Fruit fly (Drosophila melanogaster) whole organism, prepupa: ENCODE results near the gene CG14795.

Experiments
- Blimp-1 ChIP-seq: fragments of 200-800 bp; sonication (Bioruptor generic); optimal IDR thresholded peaks from 3 replicates; lab custom pipeline; 2017; ENCODE audit warnings: missing biosample characterization, missing genetic modification characterization, mild to moderate bottlenecking, moderate library complexity, missing genetic modification reagents
- CG10631 ChIP-seq: fragments of 200-800 bp; sonication (Bioruptor generic); optimal IDR thresholded peaks from 2 replicates; lab custom pipeline; 2016; ENCODE audit warnings: missing biosample characterization, missing genetic modification characterization
- CG10669 ChIP-seq: fragments of 200-800 bp; sonication (Bioruptor generic); optimal IDR thresholded peaks from 3 replicates; lab custom pipeline; 2018; ENCODE audit warnings: missing biosample characterization, mild to moderate bottlenecking, missing genetic modification characterization, moderate library complexity
- CG11294 ChIP-seq: fragments of 200-800 bp; sonication (Bioruptor generic); IDR thresholded peaks from 2 replicates; pipeline ENCODE4 v1.3.6; 2022; ENCODE audit warnings: missing biosample characterization, missing genetic modification characterization
- CG11762 ChIP-seq: fragments of 200-800 bp; sonication (Bioruptor generic); optimal IDR thresholded peaks from 3 replicates; lab custom pipeline; 2016; ENCODE audit warnings: missing biosample characterization, missing genetic modification characterization; ENCODE audit not compliant: insufficient read depth
- CG11902 ChIP-seq: fragments of 200-800 bp; sonication (Bioruptor generic); optimal IDR thresholded peaks from 3 replicates; lab custom pipeline; 2016; ENCODE audit warnings: missing biosample characterization, missing genetic modification characterization
- CG15336 ChIP-seq: fragments of 200-800 bp; sonication (Bioruptor generic); IDR thresholded peaks from 2 replicates; pipeline ENCODE4 v1.3.6; 2022; ENCODE audit warnings: missing biosample characterization, missing genetic modification characterization
- CG16779 ChIP-seq: fragments of 200-800 bp; sonication (Bioruptor generic); optimal IDR thresholded peaks from 3 replicates; lab custom pipeline; 2017; ENCODE audit warnings: missing biosample characterization, mild to moderate bottlenecking, missing genetic modification characterization
- CG3032 ChIP-seq: fragments of 200-800 bp; optimal IDR thresholded peaks from 2 replicates; lab custom pipeline; 2019; ENCODE audit warnings: missing biosample characterization, mild to moderate bottlenecking, missing genetic modification characterization, moderate library complexity
- CG32006 ChIP-seq: fragments of 200-800 bp; sonication (Bioruptor generic); optimal IDR thresholded peaks from 3 replicates; lab custom pipeline; 2017; ENCODE audit warnings: missing biosample characterization, mild to moderate bottlenecking, missing genetic modification characterization
- CG34406 ChIP-seq: fragments of 200-800 bp; sonication (Bioruptor generic); optimal IDR thresholded peaks from 3 replicates; lab custom pipeline; 2016; ENCODE audit warnings: missing biosample characterization, missing genetic modification characterization
- CG4318 ChIP-seq: fragments of 200-800 bp; sonication (Bioruptor generic); optimal IDR thresholded peaks from 3 replicates; lab custom pipeline; 2017; ENCODE audit warnings: missing biosample characterization, mild to moderate bottlenecking, missing genetic modification characterization
- CG6163 ChIP-seq: fragments of 200-800 bp; sonication (Bioruptor generic); IDR thresholded peaks from 3 replicates; pipeline ENCODE4 v1.3.6; 2022; ENCODE audit warnings: missing biosample characterization, missing genetic modification characterization
- CG6276 ChIP-seq: fragments of 200-800 bp; sonication (Bioruptor generic); optimal IDR thresholded peaks from 2 replicates; lab custom pipeline; 2017; ENCODE audit warnings: missing biosample characterization, mild to moderate bottlenecking, missing genetic modification characterization
- CG6792 ChIP-seq: fragments of 200-800 bp; sonication (Bioruptor generic); optimal IDR thresholded peaks from 3 replicates; lab custom pipeline; 2016; ENCODE audit warnings: missing biosample characterization, missing genetic modification characterization
- CG6808 ChIP-seq: fragments of 200-800 bp; sonication (Bioruptor generic); optimal IDR thresholded peaks from 3 replicates; lab custom pipeline; 2017; ENCODE audit warnings: missing biosample characterization, missing genetic modification characterization, mild to moderate bottlenecking, moderate library complexity, missing genetic modification reagents
- CG6854 ChIP-seq: fragments of 200-800 bp; sonication (Bioruptor generic); optimal IDR thresholded peaks from 2 replicates; lab custom pipeline; 2017; ENCODE audit warnings: missing biosample characterization, mild to moderate bottlenecking, missing genetic modification characterization
- CG7368 ChIP-seq: fragments of 200-800 bp; sonication (Bioruptor generic); optimal IDR thresholded peaks from 3 replicates; lab custom pipeline; 2016; ENCODE audit warnings: missing biosample characterization, missing genetic modification characterization
- CG8119 ChIP-seq: fragments of 200-800 bp; sonication (Bioruptor generic); IDR thresholded peaks from 3 replicates; pipeline ENCODE4 v1.3.6; 2022; ENCODE audit warnings: missing biosample characterization, missing genetic modification characterization
- CG8319 ChIP-seq: fragments of 200-800 bp; sonication (Bioruptor generic); optimal IDR thresholded peaks from 3 replicates; lab custom pipeline; 2016; ENCODE audit warnings: missing biosample characterization, missing genetic modification characterization
- CG8632 ChIP-seq: fragments of 200-800 bp; sonication (Bioruptor generic); optimal IDR thresholded peaks from 3 replicates; lab custom pipeline; 2016; ENCODE audit warnings: missing biosample characterization, missing genetic modification characterization
- CG9139 ChIP-seq: fragments of 200-800 bp; sonication (Bioruptor generic); optimal IDR thresholded peaks from 3 replicates; lab custom pipeline; 2017; ENCODE audit warnings: missing biosample characterization, mild to moderate bottlenecking, missing genetic modification characterization
- Eip75B ChIP-seq: fragments of 200-800 bp; sonication (Bioruptor generic); optimal IDR thresholded peaks from 3 replicates; lab custom pipeline; 2016; ENCODE audit warnings: missing biosample characterization, missing genetic modification characterization
- Eip78C ChIP-seq: fragments of 200-800 bp; sonication (Bioruptor generic); peaks from one replicate; lab custom pipeline; 2016; ENCODE audit warnings: missing biosample characterization, missing genetic modification characterization
- Eip93F ChIP-seq: fragments of 200-800 bp; sonication (Bioruptor generic); optimal IDR thresholded peaks from 2 replicates; lab custom pipeline; 2016; ENCODE audit warnings: missing biosample characterization, mild to moderate bottlenecking, missing genetic modification characterization
- Ets21C ChIP-seq: fragments of 200-800 bp; sonication (Bioruptor generic); optimal IDR thresholded peaks from 3 replicates; lab custom pipeline; 2016; ENCODE audit warnings: missing biosample characterization, missing genetic modification characterization
- Ets96B ChIP-seq: fragments of 200-800 bp; optimal IDR thresholded peaks from 2 replicates; lab custom pipeline; 2019; ENCODE audit warnings: missing biosample characterization, mild to moderate bottlenecking, missing genetic modification characterization, moderate library complexity
- Gug ChIP-seq: fragments of 200-800 bp; sonication (Bioruptor generic); IDR thresholded peaks from 2 replicates; pipeline ENCODE4 v1.3.6; 2022; ENCODE audit warnings: missing biosample characterization, missing genetic modification characterization
- Hr38 ChIP-seq: sonication (Bioruptor generic); optimal IDR thresholded peaks from 2 replicates; lab custom pipeline; 2016; ENCODE audit warnings: missing biosample characterization, missing genetic modification characterization
- Hr39 ChIP-seq: fragments of 200-800 bp; sonication (Bioruptor generic); optimal IDR thresholded peaks from 2 replicates; lab custom pipeline; 2016; ENCODE audit warnings: missing biosample characterization, missing genetic modification characterization
- Hr4 ChIP-seq: fragments of 200-800 bp; sonication (Bioruptor generic); optimal IDR thresholded peaks from 3 replicates; lab custom pipeline; 2016; ENCODE audit warnings: missing biosample characterization, missing genetic modification characterization
- Met ChIP-seq: fragments of 200-800 bp; sonication (Bioruptor generic); optimal IDR thresholded peaks from 3 replicates; lab custom pipeline; 2016; ENCODE audit warnings: missing biosample characterization, missing genetic modification characterization
- OdsH ChIP-seq: fragments of 200-800 bp; sonication (Bioruptor generic); optimal IDR thresholded peaks from 3 replicates; lab custom pipeline; 2016; ENCODE audit warnings: missing biosample characterization, missing genetic modification characterization
- Smox ChIP-seq: fragments of 200-800 bp; sonication (Bioruptor generic); optimal IDR thresholded peaks from 3 replicates; lab custom pipeline; 2016; ENCODE audit warnings: missing biosample characterization, missing genetic modification characterization
- Sox15 ChIP-seq: fragments of 200-800 bp; sonication (Bioruptor generic); optimal IDR thresholded peaks from 3 replicates; lab custom pipeline; 2016; ENCODE audit warnings: missing biosample characterization, missing genetic modification characterization
- achi ChIP-seq: fragments of 200-800 bp; sonication (Bioruptor generic); optimal IDR thresholded peaks from 3 replicates; lab custom pipeline; 2016; ENCODE audit warnings: missing biosample characterization, missing genetic modification characterization
- acj6 ChIP-seq: fragments of 200-800 bp; sonication (Bioruptor generic); optimal IDR thresholded peaks from 3 replicates; lab custom pipeline; 2016; ENCODE audit warnings: missing biosample characterization, missing genetic modification characterization
- cyc ChIP-seq: fragments of 200-800 bp; sonication (Bioruptor generic); optimal IDR thresholded peaks from 3 replicates; lab custom pipeline; 2016; ENCODE audit warnings: missing biosample characterization, missing genetic modification characterization
- dac ChIP-seq: fragments of 200-800 bp; sonication (Bioruptor generic); optimal IDR thresholded peaks from 2 replicates; lab custom pipeline; 2017; ENCODE audit warnings: missing biosample characterization, mild to moderate bottlenecking, missing genetic modification characterization
- dsx ChIP-seq: fragments of 200-800 bp; optimal IDR thresholded peaks from 3 replicates; lab custom pipeline; 2019; ENCODE audit warnings: missing biosample characterization, mild to moderate bottlenecking, missing genetic modification characterization, moderate library complexity; ENCODE audit not compliant: poor library complexity, severe bottlenecking
- eg ChIP-seq: fragments of 200-800 bp; sonication (Bioruptor generic); IDR thresholded peaks from 3 replicates; pipeline ENCODE4 v1.3.6; 2022; ENCODE audit warnings: missing biosample characterization, missing genetic modification characterization
- esn ChIP-seq: fragments of 200-800 bp; sonication (Bioruptor generic); optimal IDR thresholded peaks from 2 replicates; lab custom pipeline; 2016; ENCODE audit warnings: missing biosample characterization, mild to moderate bottlenecking, missing genetic modification characterization, moderate library complexity
- fd59A ChIP-seq: fragments of 200-800 bp; sonication (Bioruptor generic); optimal IDR thresholded peaks from 2 replicates; lab custom pipeline; 2017; ENCODE audit warnings: missing biosample characterization, mild to moderate bottlenecking, missing genetic modification characterization, missing genetic modification reagents
- fd85E ChIP-seq: fragments of 200-800 bp; sonication (Bioruptor generic); optimal IDR thresholded peaks from 3 replicates; lab custom pipeline; 2016; ENCODE audit warnings: missing biosample characterization, missing genetic modification characterization
- fkh ChIP-seq: fragments of 200-800 bp; sonication (Bioruptor generic); optimal IDR thresholded peaks from 3 replicates; lab custom pipeline; 2017; ENCODE audit warnings: missing biosample characterization, mild to moderate bottlenecking, missing genetic modification characterization, moderate library complexity
- lz ChIP-seq: fragments of 200-800 bp; sonication (Bioruptor generic); optimal IDR thresholded peaks from 3 replicates; lab custom pipeline; 2016; ENCODE audit warnings: missing biosample characterization, missing genetic modification characterization
- pdm3 ChIP-seq: fragments of 200-800 bp; sonication (Bioruptor generic); optimal IDR thresholded peaks from 3 replicates; lab custom pipeline; 2016; ENCODE audit warnings: missing biosample characterization, missing genetic modification characterization
- salr ChIP-seq, 2 experiments: fragments of 200-800 bp; sonication (Bioruptor generic); optimal IDR thresholded peaks; 3 replicates each; lab custom pipeline; 2016 to 2018; ENCODE audit warnings: missing biosample characterization in 2 of 2, missing genetic modification characterization in 2 of 2, mild to moderate bottlenecking in 1 of 2
- spab ChIP-seq: fragments of 200-800 bp; sonication (Bioruptor generic); optimal IDR thresholded peaks from 2 replicates; lab custom pipeline; 2017; ENCODE audit warnings: missing biosample characterization, mild to moderate bottlenecking, missing genetic modification characterization, missing genetic modification reagents
- topi ChIP-seq: fragments of 200-800 bp; sonication (Bioruptor generic); optimal IDR thresholded peaks from 3 replicates; lab custom pipeline; 2016; ENCODE audit warnings: missing biosample characterization, missing genetic modification characterization
- vri ChIP-seq: fragments of 200-800 bp; sonication (Bioruptor generic); optimal IDR thresholded peaks from 3 replicates; lab custom pipeline; 2016; ENCODE audit warnings: missing biosample characterization, mild to moderate bottlenecking, missing genetic modification characterization

CG14795 gene

dm6 chrX:1482840-1483518 is 29.6 kb downstream of the CG14795 start, which contains the start of the genes sta and inc:
Gene sta (minus strand): TSS chrX:1483413.
Gene inc (plus strand): TSS chrX:1483479.
- peak; percentile 12 for TF ChIP-seq acj6 (GFP tag; lab: Kevin White, UChicago)
- TF ChIP-seq CG6163 (GFP tag; lab: Robert Waterston, UW): peak; percentile 76
- peak; percentile 12 for TF ChIP-seq Ets21C
- peak; percentile 31 for TF ChIP-seq Smox (GFP tag; lab: Kevin White, UChicago)
- no peak for TF ChIP-seq CG11902 (GFP tag; lab: Kevin White, UChicago)
- TF ChIP-seq CG32006 (GFP tag; lab: Kevin White, UChicago): no peak
- TF ChIP-seq CG9139: peak; percentile 61
- TF ChIP-seq esn (GFP tag; lab: Kevin White, UChicago): peak; percentile 66
- peak; percentile 35 for TF ChIP-seq fkh (GFP tag; lab: Kevin White, UChicago)
- no peak for TF ChIP-seq Hr4 (GFP tag; lab: Kevin White, UChicago)
- TF ChIP-seq CG10669 (GFP tag; lab: Kevin White, UChicago): peak; percentile 41
- peak; percentile 58 for TF ChIP-seq cyc
- TF ChIP-seq Ets96B: peak; percentile 20
- peak; percentile 64 for TF ChIP-seq vri (GFP tag; lab: Kevin White, UChicago)
- no peak for TF ChIP-seq Gug (GFP tag; lab: Robert Waterston, UW)
- peak; percentile 90 for TF ChIP-seq Eip78C
- no peak for TF ChIP-seq CG4318 (GFP tag; lab: Kevin White, UChicago)
- TF ChIP-seq CG11762 (GFP tag; lab: Kevin White, UChicago): peak; percentile 3
- TF ChIP-seq achi (GFP tag; lab: Kevin White, UChicago): peak; percentile 80
- peak; percentile 31; the same call in 1 of the 3 replicates for TF ChIP-seq CG8119 (GFP tag; lab: Robert Waterston, UW)
- TF ChIP-seq CG6276 (GFP tag; lab: Kevin White, UChicago): no peak
- peak; percentile 10 for TF ChIP-seq spab
- peak; percentile 51 for TF ChIP-seq dac
- TF ChIP-seq salr (GFP tag; optimal IDR thresholded peaks at IDR 0.05; lab: Kevin White, UChicago): peak in 1 of 2 experiments; percentile 37
- peak; percentile 68 for TF ChIP-seq Met
- no peak for TF ChIP-seq CG11294
- peak; percentile 91 for TF ChIP-seq CG6854
- no peak for TF ChIP-seq Sox15 (GFP tag; lab: Kevin White, UChicago)
- TF ChIP-seq CG8632 (GFP tag; lab: Kevin White, UChicago): peak; percentile 28
- peak; percentile 38 for TF ChIP-seq dsx (GFP tag; lab: Kevin White, UChicago)
- TF ChIP-seq Hr39: peak; percentile 31
- TF ChIP-seq Eip93F: no peak
- TF ChIP-seq CG3032 (tag; lab: Kevin White, UChicago): peak; percentile 50
- TF ChIP-seq CG10631 (GFP tag; lab: Kevin White, UChicago): no peak
- peak; percentile 63 for TF ChIP-seq CG7368 (GFP tag; lab: Kevin White, UChicago)
- peak; percentile 34 for TF ChIP-seq pdm3 (GFP tag; lab: Kevin White, UChicago)
- peak; percentile 43 for TF ChIP-seq lz (GFP tag; lab: Kevin White, UChicago)
- peak; percentile 26 for TF ChIP-seq OdsH
- TF ChIP-seq Eip75B (GFP tag; lab: Kevin White, UChicago): peak; percentile 51
- peak; percentile 29 for TF ChIP-seq Blimp-1 (GFP tag; lab: Kevin White, UChicago)
- no peak for TF ChIP-seq Hr38 (GFP tag; lab: Kevin White, UChicago)
- peak; percentile 40 for TF ChIP-seq CG34406 (GFP tag; lab: Kevin White, UChicago)
- peak; percentile 57; the same call in 2 of the 3 replicates for TF ChIP-seq eg (GFP tag; lab: Robert Waterston, UW)
- TF ChIP-seq topi (GFP tag; lab: Kevin White, UChicago): peak; percentile 70
- peak; percentile 10 for TF ChIP-seq CG8319
- peak; percentile 34 for TF ChIP-seq fd85E (GFP tag; lab: Kevin White, UChicago)
- peak; percentile 42 for TF ChIP-seq CG6808 (GFP tag; lab: Kevin White, UChicago)
- TF ChIP-seq CG15336 (GFP tag; lab: Robert Waterston, UW): peak; percentile 14; the same call in 1 of the 2 replicates
- peak; percentile 54 for TF ChIP-seq CG6792 (GFP tag; lab: Kevin White, UChicago)
- TF ChIP-seq CG16779 (tag; lab: Kevin White, UChicago): peak; percentile 28
- peak; percentile 11 for TF ChIP-seq fd59A (GFP tag; lab: Kevin White, UChicago)
